Fruit fly (Drosophila melanogaster) whole organism, wandering third instar larva: ENCODE results near the gene Dnaaf5.

Source experiments
- Abd-B ChIP-seq: fragments of >200 bp; optimal IDR thresholded peaks from 2 replicates; lab custom pipeline; 2017; ENCODE audit warnings: missing biosample characterization, missing genetic modification characterization
- CG9705 ChIP-seq: fragments of 200-800 bp; sonication (Bioruptor generic); optimal IDR thresholded peaks from 2 replicates; lab custom pipeline; 2018; ENCODE audit warnings: missing biosample characterization, mild to moderate bottlenecking, missing genetic modification characterization
- CrebA ChIP-seq: fragments of 200-800 bp; sonication (Bioruptor generic); optimal IDR thresholded peaks from 2 replicates; lab custom pipeline; 2016; ENCODE audit warnings: missing biosample characterization, mild to moderate bottlenecking, missing genetic modification characterization, borderline replicate concordance
- Dfd ChIP-seq: fragments of >200 bp; optimal IDR thresholded peaks from 2 replicates; lab custom pipeline; 2017; ENCODE audit warnings: missing biosample characterization, missing genetic modification characterization
- Dif ChIP-seq: fragments of 200-275, 200-300 bp; sonication (Bioruptor generic); optimal IDR thresholded peaks from 2 replicates; lab custom pipeline; 2018; ENCODE audit warnings: missing biosample characterization, missing genetic modification characterization; ENCODE audit not compliant: partially characterized antibody
- GATAd ChIP-seq: sonication (Bioruptor generic); optimal IDR thresholded peaks from 2 replicates; lab custom pipeline; 2016; ENCODE audit warnings: missing biosample characterization, missing genetic modification characterization
- HLH106 ChIP-seq: fragments of 200-800 bp; optimal IDR thresholded peaks from 3 replicates; lab custom pipeline; 2019; ENCODE audit warnings: missing biosample characterization, mild to moderate bottlenecking, missing genetic modification characterization, moderate library complexity
- Hnf4 ChIP-seq: fragments of 200-800 bp; sonication (Bioruptor generic); optimal IDR thresholded peaks from 2 replicates; lab custom pipeline; 2016; ENCODE audit warnings: missing biosample characterization, mild to moderate bottlenecking, missing genetic modification characterization
- Hr78 ChIP-seq: fragments of >200 bp; optimal IDR thresholded peaks from 2 replicates; lab custom pipeline; 2017; ENCODE audit warnings: missing biosample characterization, missing genetic modification characterization
- Hr83 ChIP-seq: fragments of 200-300 bp; sonication (Bioruptor generic); optimal IDR thresholded peaks from 2 replicates; lab custom pipeline; 2016; ENCODE audit warnings: missing biosample characterization, mild to moderate bottlenecking, missing genetic modification characterization, moderate library complexity; ENCODE audit not compliant: poor library complexity, severe bottlenecking
- Jra ChIP-seq: sonication (Bioruptor generic); optimal IDR thresholded peaks from 2 replicates; lab custom pipeline; 2016; ENCODE audit warnings: missing biosample characterization, missing genetic modification characterization
- Mio ChIP-seq: sonication (Bioruptor generic); optimal IDR thresholded peaks from 2 replicates; lab custom pipeline; 2016; ENCODE audit warnings: missing biosample characterization, missing genetic modification characterization
- Myc ChIP-seq: fragments of >200 bp; optimal IDR thresholded peaks from 2 replicates; lab custom pipeline; 2017
- N ChIP-seq: fragments of >200 bp; optimal IDR thresholded peaks from 2 replicates; lab custom pipeline; 2018; ENCODE audit warnings: missing biosample characterization, missing external identifiers, missing genetic modification characterization
- OdsH ChIP-seq: fragments of 200-800 bp; sonication (Bioruptor generic); optimal IDR thresholded peaks from 2 replicates; lab custom pipeline; 2016; ENCODE audit warnings: missing biosample characterization, mild to moderate bottlenecking, missing genetic modification characterization
- Rel ChIP-seq, 2 experiments: fragments of 200-800 bp; sonication (Bioruptor generic) in 1 of 2; optimal IDR thresholded peaks; 2 replicates in 1 of 2; 3 replicates in 1 of 2; lab custom pipeline; 2016 to 2019; ENCODE audit warnings: mild to moderate bottlenecking in 2 of 2, missing biosample characterization in 2 of 2, missing genetic modification characterization in 2 of 2, moderate library complexity in 1 of 2
- Sp1 ChIP-seq: fragments of 200-800 bp; sonication (Bioruptor generic); optimal IDR thresholded peaks from 3 replicates; lab custom pipeline; 2019; ENCODE audit warnings: missing biosample characterization, mild to moderate bottlenecking, missing genetic modification characterization, moderate library complexity
- Vsx2 ChIP-seq: fragments of 200-300, 225-300 bp; sonication (Bioruptor generic); optimal IDR thresholded peaks from 2 replicates; lab custom pipeline; 2018; ENCODE audit warnings: missing biosample characterization, missing genetic modification characterization; ENCODE audit not compliant: partially characterized antibody
- br ChIP-seq: fragments of 200-800 bp; sonication (Bioruptor generic); optimal IDR thresholded peaks from 2 replicates; lab custom pipeline; 2016; ENCODE audit warnings: missing biosample characterization, missing genetic modification characterization
- brk ChIP-seq: fragments of 200-800 bp; sonication (Bioruptor generic); optimal IDR thresholded peaks from 2 replicates; lab custom pipeline; 2016; ENCODE audit warnings: missing biosample characterization, mild to moderate bottlenecking, missing genetic modification characterization
- dl ChIP-seq, 2 experiments: fragments of 175-275, 200-275 bp in 1 of 2; fragments of 200-275 bp in 1 of 2; sonication (Bioruptor generic); optimal IDR thresholded peaks; lab custom pipeline; 2018; ENCODE audit warnings: mild to moderate bottlenecking in 2 of 2, missing biosample characterization in 2 of 2, missing genetic modification characterization in 2 of 2, moderate library complexity in 2 of 2; ENCODE audit not compliant: partially characterized antibody in 2 of 2, insufficient read depth in 1 of 2
- dmrt93B ChIP-seq: fragments of 200-800 bp; sonication (Bioruptor generic); optimal IDR thresholded peaks from 2 replicates; lab custom pipeline; 2018; ENCODE audit warnings: missing biosample characterization, mild to moderate bottlenecking, missing genetic modification characterization
- dsf ChIP-seq: sonication (Bioruptor generic); optimal IDR thresholded peaks from 2 replicates; lab custom pipeline; 2016; ENCODE audit warnings: missing biosample characterization, missing genetic modification characterization, borderline replicate concordance
- ey ChIP-seq: fragments of 200-800 bp; sonication (Bioruptor generic); optimal IDR thresholded peaks from 2 replicates; lab custom pipeline; 2016; ENCODE audit warnings: missing biosample characterization, missing genetic modification characterization
- foxo ChIP-seq, 2 experiments: fragments of 200-800 bp; sonication (Bioruptor generic); optimal IDR thresholded peaks; 2 replicates in 1 of 2; 3 replicates in 1 of 2; lab custom pipeline; 2016 to 2017; ENCODE audit warnings: missing biosample characterization in 2 of 2, missing genetic modification characterization in 2 of 2
- fru ChIP-seq: fragments of 200-800 bp; sonication (Bioruptor generic); optimal IDR thresholded peaks from 3 replicates; lab custom pipeline; 2016; ENCODE audit warnings: missing biosample characterization, mild to moderate bottlenecking, missing genetic modification characterization
- h ChIP-seq: fragments of 200-800 bp; sonication (Bioruptor generic); optimal IDR thresholded peaks from 3 replicates; lab custom pipeline; 2016; ENCODE audit warnings: missing biosample characterization, mild to moderate bottlenecking, missing genetic modification characterization
- jim ChIP-seq: fragments of 175-275, 200-325 bp; sonication (Bioruptor generic); optimal IDR thresholded peaks from 2 replicates; lab custom pipeline; 2016; ENCODE audit warnings: missing biosample characterization, mild to moderate bottlenecking, missing genetic modification characterization
- lola ChIP-seq: fragments of >200 bp; optimal IDR thresholded peaks from 2 replicates; lab custom pipeline; 2017; ENCODE audit warnings: missing biosample characterization, missing genetic modification characterization
- pan ChIP-seq: fragments of >200 bp; optimal IDR thresholded peaks from 2 replicates; lab custom pipeline; 2017
- psq ChIP-seq: fragments of 200-800 bp; sonication (Bioruptor generic); optimal IDR thresholded peaks from 3 replicates; lab custom pipeline; 2017; ENCODE audit warnings: missing biosample characterization, mild to moderate bottlenecking, missing genetic modification characterization, moderate library complexity
- rgr ChIP-seq: fragments of 200-800 bp; sonication (Bioruptor generic); optimal IDR thresholded peaks from 3 replicates; lab custom pipeline; 2016; ENCODE audit warnings: missing biosample characterization, mild to moderate bottlenecking, missing genetic modification characterization
- sage ChIP-seq: fragments of 200-800 bp; sonication (Bioruptor generic); optimal IDR thresholded peaks from 2 replicates; lab custom pipeline; 2016; ENCODE audit warnings: missing biosample characterization, mild to moderate bottlenecking, missing genetic modification characterization
- sv ChIP-seq: fragments of 200-800 bp; sonication (Bioruptor generic); optimal IDR thresholded peaks from 3 replicates; lab custom pipeline; 2016; ENCODE audit warnings: missing biosample characterization, missing genetic modification characterization
- tai ChIP-seq: sonication (Bioruptor generic); optimal IDR thresholded peaks from 2 replicates; lab custom pipeline; 2016; ENCODE audit warnings: missing biosample characterization, missing genetic modification characterization
- usp ChIP-seq: fragments of >200 bp; optimal IDR thresholded peaks from 2 replicates; lab custom pipeline; 2017; ENCODE audit warnings: missing biosample characterization, missing genetic modification characterization
- woc ChIP-seq: sonication (Bioruptor generic); optimal IDR thresholded peaks from 2 replicates; lab custom pipeline; 2016; ENCODE audit warnings: missing biosample characterization, mild to moderate bottlenecking, missing genetic modification characterization

The Dnaaf5 gene

DNA sequence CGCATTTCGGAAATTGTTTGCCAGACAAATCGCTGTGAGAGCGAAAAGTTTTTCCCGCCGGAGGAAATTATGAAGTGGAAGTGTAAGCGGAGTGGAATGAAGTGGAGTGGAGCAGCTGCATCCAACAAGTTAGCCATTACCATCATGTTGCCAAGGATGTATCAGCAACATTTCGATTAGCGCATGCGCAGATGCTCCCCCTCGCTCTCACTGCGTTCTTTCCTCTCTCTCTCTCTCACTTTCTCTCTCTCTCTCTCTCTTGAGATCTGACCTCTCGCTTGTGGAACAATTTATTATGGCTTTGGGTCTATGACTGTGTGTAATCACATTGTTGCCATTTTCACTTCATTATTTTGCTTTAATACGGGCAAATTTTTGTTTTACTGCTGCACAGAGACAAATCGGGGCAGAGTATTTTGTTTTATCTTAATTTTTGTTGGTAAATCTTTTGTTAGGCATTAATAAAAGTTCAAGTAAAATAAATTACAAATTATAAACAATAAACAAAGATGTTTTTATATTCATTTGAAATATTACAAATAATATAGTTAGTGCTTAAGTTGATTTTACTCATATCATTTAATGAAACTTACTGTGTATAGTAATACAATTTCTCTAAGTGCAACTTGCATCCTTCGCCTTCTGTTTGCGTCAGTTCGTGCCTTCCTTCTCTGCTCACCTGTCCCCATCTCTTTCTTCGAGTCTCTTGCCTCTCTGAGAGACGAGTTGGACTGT, 20.9 kb upstream of the Dnaaf5 start (continued):
- TF ChIP-seq dl (GFP tag; optimal IDR thresholded peaks at IDR 0.05; lab: Kevin White, UChicago; ENCODE audit: insufficient read depth in 1 of 2, partially characterized antibody in 2 of 2), result peak in 1 of 2 experiments; percentile 52

dm6 chr3R:14381599-14381998, 20.0 kb upstream of the Dnaaf5 start, which contains the start of gene soti:
TSS of gene soti (minus strand) at chr3R:14381699.
- TF ChIP-seq psq, result no peak
- TF ChIP-seq ey (GFP tag; lab: Kevin White, UChicago), result no peak
- no peak for TF ChIP-seq tai (GFP tag; lab: Kevin White, UChicago)
- TF ChIP-seq brk, result no peak
- TF ChIP-seq HLH106 (tag; lab: Kevin White, UChicago), result no peak
- no peak for TF ChIP-seq sv (GFP tag; lab: Kevin White, UChicago)
- TF ChIP-seq fru (GFP tag; lab: Kevin White, UChicago), result no peak
- TF ChIP-seq foxo (GFP tag; optimal IDR thresholded peaks at IDR 0.05; lab: Kevin White, UChicago), result no peak
- TF ChIP-seq Dif (GFP tag; lab: Kevin White, UChicago), result no peak
- TF ChIP-seq Mio, result no peak
- TF ChIP-seq lola (GFP tag; lab: Kevin White, UChicago), result no peak
- TF ChIP-seq dsf, result no peak
- no peak for TF ChIP-seq Rel (GFP tag; optimal IDR thresholded peaks at IDR 0.05; lab: Kevin White, UChicago)
- no peak for TF ChIP-seq Rel (tag; optimal IDR thresholded peaks at IDR 0.05; lab: Kevin White, UChicago)
- no peak for TF ChIP-seq Sp1
- no peak for TF ChIP-seq Hr83 (GFP tag; lab: Kevin White, UChicago)
- TF ChIP-seq, all 38 proteins: peak for 0

DNA sequence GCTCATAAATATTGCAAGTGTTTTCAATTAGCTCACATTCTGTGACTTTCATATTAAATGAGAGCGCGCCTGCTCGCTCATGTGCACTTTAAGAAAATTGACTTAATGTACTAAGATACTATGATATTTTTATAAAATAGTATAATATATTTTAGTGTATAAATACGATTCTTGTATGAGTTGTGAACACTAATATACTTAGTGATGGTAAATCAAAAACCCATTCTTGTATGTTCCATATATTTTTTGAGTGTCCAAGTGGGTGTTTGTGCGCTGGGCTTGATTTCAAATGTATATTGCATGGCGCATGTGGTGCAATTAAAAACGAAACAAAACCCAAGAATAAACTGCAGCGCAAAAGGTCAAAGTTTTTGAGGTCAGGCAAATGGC, 12.2 kb upstream of the Dnaaf5 start:
- TF ChIP-seq Abd-B (GFP tag; lab: Kevin White, UChicago), result no peak
- TF ChIP-seq HLH106 (tag; lab: Kevin White, UChicago), result peak; percentile 54
- no peak for TF ChIP-seq sage (GFP tag; lab: Kevin White, UChicago)
- TF ChIP-seq Rel (GFP tag; optimal IDR thresholded peaks at IDR 0.05; lab: Kevin White, UChicago), result no peak
- TF ChIP-seq Rel (tag; optimal IDR thresholded peaks at IDR 0.05; lab: Kevin White, UChicago), result no peak
- no peak for TF ChIP-seq Dif (GFP tag; lab: Kevin White, UChicago)
- TF ChIP-seq Mio, result no peak

- TF ChIP-seq Hr78 (GFP tag; lab: Kevin White, UChicago) (no peak), lola (GFP tag; lab: Kevin White, UChicago) (no peak), Hnf4 (GFP tag; lab: Kevin White, UChicago) (peak; percentile 75), sv (GFP tag; lab: Kevin White, UChicago) (peak; percentile 93), dsf (peak; percentile 42), Jra (GFP tag; lab: Kevin White, UChicago) (peak; percentile 33), Abd-B (GFP tag; lab: Kevin White, UChicago) (no peak), pan (lab: Kevin White, UChicago) (no peak), CrebA (GFP tag; lab: Kevin White, UChicago) (no peak), tai (GFP tag; lab: Kevin White, UChicago) (peak; percentile 79), br (GFP tag; lab: Kevin White, UChicago) (peak; percentile 82), Hr83 (GFP tag; lab: Kevin White, UChicago) (no peak), dmrt93B (GFP tag; lab: Kevin White, UChicago) (peak; percentile 57), CG9705 (GFP tag; lab: Kevin White, UChicago) (no peak), N (GFP tag; lab: Kevin White, UChicago) (no peak), Vsx2 (GFP tag; lab: Kevin White, UChicago) (peak; percentile 4), woc (peak; percentile 52), ey (GFP tag; lab: Kevin White, UChicago) (peak; percentile 93), Dfd (GFP tag; lab: Kevin White, UChicago) (no peak), rgr (GFP tag; lab: Kevin White, UChicago) (peak; percentile 90), OdsH (GFP tag; lab: Kevin White, UChicago) (peak; percentile 92), Dif (GFP tag; lab: Kevin White, UChicago) (no peak), foxo (GFP tag; optimal IDR thresholded peaks at IDR 0.05; lab: Kevin White, UChicago) (peak in 1 of 2 experiments; percentile 83), h (peak; percentile 79), Rel (GFP tag; optimal IDR thresholded peaks at IDR 0.05; lab: Kevin White, UChicago) (peak; percentile 51), Rel (tag; optimal IDR thresholded peaks at IDR 0.05; lab: Kevin White, UChicago) (no peak), HLH106 (tag; lab: Kevin White, UChicago) (peak; percentile 53), usp (GFP tag; lab: Kevin White, UChicago) (no peak), jim (no peak), brk (peak; percentile 71), fru (GFP tag; lab: Kevin White, UChicago) (peak; percentile 87), dl (GFP tag; optimal IDR thresholded peaks at IDR 0.05; lab: Kevin White, UChicago; ENCODE audit: insufficient read depth in 1 of 2, partially characterized antibody in 2 of 2) (no peak), psq (peak; percentile 81), GATAd (peak; percentile 12), Sp1 (peak; percentile 78), sage (GFP tag; lab: Kevin White, UChicago) (peak; percentile 33), Myc (lab: Kevin White, UChicago) (peak; percentile 54)
These were observed 11.7 kb upstream of the Dnaaf5 start for dm6 chr3R:14373192-14373827.
